Fruit fly (Drosophila melanogaster): ENCODE measurements around the gene CG42784.

dm6 chr2L:13532524-13532923, 117.3 kb downstream of the CG42784 start, which contains the start of gene CG33645:
- TF ChIP-seq usp (GFP tag; optimal IDR thresholded peaks at IDR 0.05): no peak
- TF ChIP-seq CG8478 (optimal IDR thresholded peaks at IDR 0.05): no peak
- no peak for TF ChIP-seq Dll (optimal IDR thresholded peaks at IDR 0.05)
- no peak for TF ChIP-seq EcR (GFP tag; optimal IDR thresholded peaks at IDR 0.05)
